Worm (Caenorhabditis elegans): Measurements from ENCODE around the gene F39G3.4.
A peak's percentile ranks its signal among the peaks of the same experiment; 100 is the strongest.

F39G3.4 gene

ce11 chrV:4686680-4687470, 37.7 kb upstream of the F39G3.4 start, which contains the start of gene taf-10:
Gene taf-10, plus strand, starts transcription at chrV:4687103.
- TF ChIP-seq unc-98 (GFP tag; IDR thresholded peaks at IDR 0.05) (no peak), egl-27 (tag; optimal IDR thresholded peaks at IDR 0.05) (no peak), lin-35 (GFP tag; optimal IDR thresholded peaks at IDR 0.05) (peak; percentile 45 to 75), dpl-1 (GFP tag; optimal IDR thresholded peaks at IDR 0.05) (peak; percentile 44 to 66 (median 66)), nhr-19 (GFP tag; conservative IDR thresholded peaks at IDR 0.05) (peak; percentile 52), hlh-4 (tag; optimal IDR thresholded peaks at IDR 0.05) (no peak), Y116A8C.19 (tag; optimal IDR thresholded peaks at IDR 0.05; ENCODE audit: borderline replicate concordance) (no peak), alr-1 (tag; optimal IDR thresholded peaks at IDR 0.05; ENCODE audit: borderline replicate concordance) (no peak), fkh-10 (GFP tag; optimal IDR thresholded peaks at IDR 0.05) (no peak), lin-39 (tag; optimal IDR thresholded peaks at IDR 0.05) (peak; percentile 28), ceh-8 (GFP tag; optimal IDR thresholded peaks at IDR 0.05) (no peak), fkh-4 (tag; optimal IDR thresholded peaks at IDR 0.05; ENCODE audit: borderline replicate concordance) (no peak), nhr-28 (tag; optimal IDR thresholded peaks at IDR 0.05) (no peak), tlp-1 (tag; optimal IDR thresholded peaks at IDR 0.05) (no peak), efl-1 (optimal IDR thresholded peaks at IDR 0.05) (peak; percentile 55 to 61), efl-1 (GFP tag; optimal IDR thresholded peaks at IDR 0.05 in 1 of 2) (peak; percentile 51 to 96), zip-4 (GFP tag; optimal IDR thresholded peaks at IDR 0.05) (no peak), sptf-1 (tag; optimal IDR thresholded peaks at IDR 0.05) (no peak), vab-15 (tag; optimal IDR thresholded peaks at IDR 0.05) (no peak), nhr-71 (tag; optimal IDR thresholded peaks at IDR 0.05) (peak; percentile 73), unc-62 (GFP tag; optimal IDR thresholded peaks at IDR 0.05) (no peak), fos-1 (tag; optimal IDR thresholded peaks at IDR 0.05) (no peak), C34B4.2 (tag; optimal IDR thresholded peaks at IDR 0.05) (no peak), ztf-4 (tag; optimal IDR thresholded peaks at IDR 0.05) (no peak), ztf-11 (tag; optimal IDR thresholded peaks at IDR 0.05) (peak in 1 of 2 experiments; percentile 47), mep-1 (tag; optimal IDR thresholded peaks at IDR 0.05) (peak; percentile 47), lin-13 (GFP tag; optimal IDR thresholded peaks at IDR 0.05) (no peak), unc-30 (tag; optimal IDR thresholded peaks at IDR 0.05) (no peak), mab-9 (GFP tag; IDR thresholded peaks at IDR 0.05) (no peak), aha-1 (tag; optimal IDR thresholded peaks at IDR 0.05) (no peak), pqm-1 (tag; optimal IDR thresholded peaks at IDR 0.05) (no peak), ceh-63 (GFP tag; optimal IDR thresholded peaks at IDR 0.05) (no peak), unc-86 (tag; optimal IDR thresholded peaks at IDR 0.05) (peak; percentile 11), mdl-1 (tag; optimal IDR thresholded peaks at IDR 0.05) (peak in 1 of 2 experiments; percentile 88), F16B12.6 (tag; optimal IDR thresholded peaks at IDR 0.05) (no peak), nhr-76 (tag; optimal IDR thresholded peaks at IDR 0.05) (no peak), nhr-90 (tag; optimal IDR thresholded peaks at IDR 0.05; ENCODE audit: poor library complexity) (peak; percentile 66), C16A3.4 (tag; optimal IDR thresholded peaks at IDR 0.05) (peak; percentile 61), pax-3 (tag; optimal IDR thresholded peaks at IDR 0.05) (no peak), isw-1 (GFP tag; IDR thresholded peaks at IDR 0.05) (no peak; the same call in 1 of the 2 replicates), egl-13 (tag; optimal IDR thresholded peaks at IDR 0.05) (peak; percentile 19), elt-3 (tag; optimal IDR thresholded peaks at IDR 0.05) (peak in 1 of 6 experiments; percentile 49), unc-130 (tag; optimal IDR thresholded peaks at IDR 0.05) (peak; percentile 24), aly-2 (tag; optimal IDR thresholded peaks at IDR 0.05) (no peak), nhr-47 (tag; optimal IDR thresholded peaks at IDR 0.05) (peak; percentile 66), lin-14 (GFP tag; optimal IDR thresholded peaks at IDR 0.05) (peak; percentile 75), lsy-2 (tag; optimal IDR thresholded peaks at IDR 0.05) (peak; percentile 59 to 69), blmp-1 (tag; optimal IDR thresholded peaks at IDR 0.05) (peak; percentile 15), sup-37 (GFP tag; optimal IDR thresholded peaks at IDR 0.05) (no peak), snu-23 (GFP tag; optimal IDR thresholded peaks at IDR 0.05) (peak; percentile 67), hpl-2 (GFP tag; optimal IDR thresholded peaks at IDR 0.05) (no peak)
